Worm (Caenorhabditis elegans): ENCODE measurements around the gene ctsa-3.2.
A peak's percentile ranks its signal among the peaks of the same experiment; 100 is the strongest.

ctsa-3.2 gene

ce11 chrII:9874508-9875229 lies at the start of gene ctsa-3.2, which contains the start of gene chil-2:
TSS of gene ctsa-3.2 (plus strand) at chrII:9875179.
TSS of gene chil-2 (minus strand) at chrII:9874608.
- no peak for TF ChIP-seq ztf-23 (GFP tag; IDR thresholded peaks at IDR 0.05)

- TF ChIP-seq klf-2 (GFP tag; conservative IDR thresholded peaks at IDR 0.05) = no peak
Observed at ce11 chrII:9826946-9827345, 48.0 kb upstream of the ctsa-3.2 start.

DNA sequence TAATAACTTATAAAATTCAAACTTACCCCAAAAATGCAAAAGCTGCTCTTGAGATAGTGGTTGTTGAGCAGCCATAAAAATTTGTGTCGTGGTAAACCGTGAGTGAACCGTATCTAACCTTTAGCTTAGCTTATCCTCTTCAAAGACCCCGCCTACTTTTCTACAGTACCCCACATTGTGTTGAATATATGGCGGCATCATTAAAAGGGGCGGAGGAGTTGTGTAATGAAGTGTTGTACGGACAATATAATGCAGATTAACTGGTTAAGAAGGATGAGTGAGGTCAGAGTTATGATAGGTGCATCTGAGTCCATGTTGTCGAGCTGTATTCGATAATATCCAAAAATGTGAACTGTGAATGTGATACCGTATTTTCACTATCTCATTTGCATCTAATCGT lies 47.1 kb upstream of the ctsa-3.2 start, which contains the start of gene eyg-1:
Gene eyg-1, minus strand, starts transcription at position 101 of the 400 bp plus-strand sequence.
- TF ChIP-seq flt-1 (GFP tag; IDR thresholded peaks at IDR 0.05) (no peak), ztf-23 (GFP tag; IDR thresholded peaks at IDR 0.05) (no peak), ref-1 (GFP tag; conservative IDR thresholded peaks at IDR 0.05) (no peak), T22C8.4 (GFP tag; IDR thresholded peaks at IDR 0.05) (no peak), cog-1 (tag; optimal IDR thresholded peaks at IDR 0.05) (no peak), klf-2 (GFP tag; conservative IDR thresholded peaks at IDR 0.05) (no peak), tab-1 (GFP tag; IDR thresholded peaks at IDR 0.05) (no peak), ztf-29 (GFP tag; IDR thresholded peaks at IDR 0.05) (no peak), med-1 (GFP tag; optimal IDR thresholded peaks at IDR 0.05; ENCODE audit: insufficient read depth) (no peak)

DNA sequence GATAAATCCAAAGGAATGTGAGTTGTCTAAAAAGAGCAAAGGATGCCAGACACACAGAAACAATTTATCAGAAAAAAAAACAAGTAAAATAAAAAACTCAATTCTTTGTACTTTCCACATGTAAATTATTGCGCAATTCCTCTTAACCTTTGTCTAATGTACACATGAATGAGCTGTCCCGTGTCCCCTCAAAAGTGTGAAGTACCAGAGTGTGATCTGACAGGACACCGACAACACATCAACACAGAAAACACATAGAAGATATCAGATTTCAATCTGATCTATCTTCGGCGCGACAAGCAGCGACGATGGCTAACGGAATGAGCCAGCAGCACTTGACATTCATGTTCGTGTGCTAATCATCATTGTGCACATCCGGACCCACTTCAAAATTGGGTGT lies 46.5 kb upstream of the ctsa-3.2 start:
- no peak for TF ChIP-seq med-1 (GFP tag; optimal IDR thresholded peaks at IDR 0.05; ENCODE audit: insufficient read depth)
- TF ChIP-seq tab-1 (GFP tag; IDR thresholded peaks at IDR 0.05) = no peak
- TF ChIP-seq klf-2 (GFP tag; conservative IDR thresholded peaks at IDR 0.05) = no peak
- no peak for TF ChIP-seq T22C8.4 (GFP tag; IDR thresholded peaks at IDR 0.05)
- TF ChIP-seq cog-1 (tag; optimal IDR thresholded peaks at IDR 0.05) = no peak

- no peak for TF ChIP-seq cog-1 (tag; optimal IDR thresholded peaks at IDR 0.05)
Observed at ce11 chrII:9829108-9829507, 45.9 kb upstream of the ctsa-3.2 start, which contains the start of gene ZK938.1. TSS of gene ZK938.1 (plus strand) at chrII:9829408.

DNA sequence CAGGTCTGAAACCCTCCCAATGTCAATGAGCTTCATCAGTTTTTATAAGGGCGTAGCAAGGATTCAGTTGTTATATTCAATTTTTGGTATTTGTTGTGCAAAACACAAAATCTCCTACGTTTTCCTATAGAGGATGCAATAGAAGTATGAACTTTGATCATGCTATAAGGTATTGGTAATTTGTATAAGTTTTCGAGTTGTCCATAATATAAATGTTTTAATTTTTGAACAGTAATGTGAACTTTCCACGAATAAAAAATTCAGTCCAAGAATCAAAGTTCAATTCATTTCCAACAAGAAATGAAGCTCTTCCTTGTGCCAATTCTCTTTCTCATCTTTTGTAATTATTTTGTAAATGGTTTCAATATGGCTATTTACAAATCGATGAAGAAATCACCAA lies 43.9 kb upstream of the ctsa-3.2 start, which contains the start of gene ZK938.12:
Gene ZK938.12, plus strand, starts transcription at position 301 of the 400 bp plus-strand sequence.
- TF ChIP-seq med-1 (GFP tag; optimal IDR thresholded peaks at IDR 0.05; ENCODE audit: insufficient read depth) (no peak), flt-1 (GFP tag; IDR thresholded peaks at IDR 0.05) (no peak), tab-1 (GFP tag; IDR thresholded peaks at IDR 0.05) (no peak), ztf-23 (GFP tag; IDR thresholded peaks at IDR 0.05) (no peak), cog-1 (tag; optimal IDR thresholded peaks at IDR 0.05) (no peak), T22C8.4 (GFP tag; IDR thresholded peaks at IDR 0.05) (no peak), ztf-29 (GFP tag; IDR thresholded peaks at IDR 0.05) (no peak), ref-1 (GFP tag; conservative IDR thresholded peaks at IDR 0.05) (no peak), klf-2 (GFP tag; conservative IDR thresholded peaks at IDR 0.05) (no peak)

DNA sequence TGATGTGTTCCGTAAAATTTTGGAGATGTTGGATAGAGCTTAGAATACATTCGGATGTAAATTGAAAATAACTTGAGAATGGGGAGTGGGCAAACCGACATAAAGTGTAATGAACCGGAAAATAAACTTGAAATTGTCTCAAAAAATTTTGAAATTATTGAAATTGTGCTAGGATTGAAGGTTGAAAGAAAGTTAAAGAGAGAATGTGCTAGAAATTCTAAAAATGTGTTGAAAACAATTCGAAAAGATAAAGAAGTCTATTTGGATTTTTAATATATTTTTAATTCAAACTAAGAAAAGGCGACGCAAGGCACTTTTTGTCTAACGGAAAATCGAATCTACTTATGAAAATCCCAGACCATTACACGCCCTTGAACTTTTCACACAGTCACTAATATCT lies 41.1 kb upstream of the ctsa-3.2 start, which contains the start of gene ZK938.3:
Gene ZK938.3, minus strand, starts transcription at position 101 of the 400 bp plus-strand sequence.
- no peak for TF ChIP-seq ztf-23 (GFP tag; IDR thresholded peaks at IDR 0.05)
- no peak for TF ChIP-seq ref-1 (GFP tag; conservative IDR thresholded peaks at IDR 0.05)
- no peak for TF ChIP-seq klf-2 (GFP tag; conservative IDR thresholded peaks at IDR 0.05)

DNA sequence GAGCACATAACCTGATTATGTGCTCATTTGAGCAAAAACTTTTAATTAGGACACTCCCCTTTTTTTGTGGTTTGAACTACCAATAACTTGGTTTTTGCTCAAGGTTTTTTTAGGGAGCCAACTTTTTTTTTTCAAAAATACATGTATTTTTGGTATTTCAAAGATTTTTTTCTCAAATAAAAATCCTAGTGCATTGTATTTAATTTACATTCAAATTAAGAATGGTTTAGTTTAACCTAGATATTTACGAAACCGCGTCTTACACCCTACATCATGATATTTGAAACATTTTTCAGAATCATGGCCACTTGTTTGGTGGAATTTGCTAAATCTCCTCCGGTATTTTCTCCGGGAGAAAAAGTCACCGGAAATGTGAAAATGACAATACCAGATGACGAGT lies 40.1 kb upstream of the ctsa-3.2 start, which contains the start of gene arrd-5:
Gene arrd-5, plus strand, starts transcription at position 301 of the 400 bp plus-strand sequence.
- TF ChIP-seq med-1 (GFP tag; optimal IDR thresholded peaks at IDR 0.05; ENCODE audit: insufficient read depth) = no peak
- no peak for TF ChIP-seq cog-1 (tag; optimal IDR thresholded peaks at IDR 0.05)
- TF ChIP-seq ztf-29 (GFP tag; IDR thresholded peaks at IDR 0.05) = no peak
- TF ChIP-seq ref-1 (GFP tag; conservative IDR thresholded peaks at IDR 0.05) = no peak
- no peak for TF ChIP-seq T22C8.4 (GFP tag; IDR thresholded peaks at IDR 0.05)
- TF ChIP-seq flt-1 (GFP tag; IDR thresholded peaks at IDR 0.05) = no peak
- no peak for TF ChIP-seq ztf-23 (GFP tag; IDR thresholded peaks at IDR 0.05)
- no peak for TF ChIP-seq klf-2 (GFP tag; conservative IDR thresholded peaks at IDR 0.05)

- no peak for TF ChIP-seq tab-1 (GFP tag; IDR thresholded peaks at IDR 0.05)
- no peak for TF ChIP-seq T22C8.4 (GFP tag; IDR thresholded peaks at IDR 0.05)
- TF ChIP-seq flt-1 (GFP tag; IDR thresholded peaks at IDR 0.05) = no peak
- no peak for TF ChIP-seq klf-2 (GFP tag; conservative IDR thresholded peaks at IDR 0.05)
- TF ChIP-seq ztf-29 (GFP tag; IDR thresholded peaks at IDR 0.05) = no peak
- TF ChIP-seq med-1 (GFP tag; optimal IDR thresholded peaks at IDR 0.05; ENCODE audit: insufficient read depth) = no peak
- TF ChIP-seq ztf-23 (GFP tag; IDR thresholded peaks at IDR 0.05) = no peak
- TF ChIP-seq cog-1 (tag; optimal IDR thresholded peaks at IDR 0.05) = no peak
- no peak for TF ChIP-seq ref-1 (GFP tag; conservative IDR thresholded peaks at IDR 0.05)
Observed at ce11 chrII:9835958-9836357, 39.0 kb upstream of the ctsa-3.2 start.

- TF ChIP-seq flt-1 (GFP tag; IDR thresholded peaks at IDR 0.05) (no peak), ref-1 (GFP tag; conservative IDR thresholded peaks at IDR 0.05) (no peak), ztf-29 (GFP tag; IDR thresholded peaks at IDR 0.05) (no peak), tab-1 (GFP tag; IDR thresholded peaks at IDR 0.05) (0 out of 2 replicates have a peak, but pooled peaks have one; percentile 7), klf-2 (GFP tag; conservative IDR thresholded peaks at IDR 0.05) (no peak)
Observed at ce11 chrII:9838260-9838935, 36.6 kb upstream of the ctsa-3.2 start, which contains the start of gene arrd-4. TSS of gene arrd-4 (minus strand) at chrII:9838310.

All from whole organism, midembryonic.